Worm (Caenorhabditis elegans) whole organism, L1 larva: ENCODE results near the gene msp-58.

Source experiments
- ama-1 ChIP-seq: fragments of 150-350 bp; optimal IDR thresholded peaks from 2 replicates; lab custom pipeline; 2014
- fos-1 ChIP-seq: fragments of 150-350 bp; optimal IDR thresholded peaks from 2 replicates; lab custom pipeline; 2014; ENCODE audit warnings: missing biosample characterization, missing genetic modification characterization
- lin-35 ChIP-seq, 2 experiments: fragments of 150-350 bp; optimal IDR thresholded peaks; 2 replicates each; lab custom pipeline; 2014; ENCODE audit warnings: missing biosample characterization in 2 of 2, missing genetic modification characterization in 2 of 2, missing genetic modification reagents in 2 of 2
- tlp-1 ChIP-seq: fragments of 150-350 bp; optimal IDR thresholded peaks from 2 replicates; lab custom pipeline; 2014; ENCODE audit warnings: missing biosample characterization, missing genetic modification characterization

ce11 chrIV:5273385-5273784 is 35.0 kb upstream of the msp-58 start:
- TF ChIP-seq lin-35 (GFP tag; optimal IDR thresholded peaks at IDR 0.05; lab: Kevin White, UChicago) = no peak
- TF ChIP-seq fos-1 (tag; lab: Kevin White, UChicago) = no peak
- TF ChIP-seq ama-1 = no peak
- TF ChIP-seq tlp-1 (tag; lab: Kevin White, UChicago) = no peak
